Fruit fly (Drosophila melanogaster): ENCODE results near the gene cyst.
A peak's percentile ranks its signal among the peaks of the same experiment; 100 is the strongest.

cyst gene

DNA sequence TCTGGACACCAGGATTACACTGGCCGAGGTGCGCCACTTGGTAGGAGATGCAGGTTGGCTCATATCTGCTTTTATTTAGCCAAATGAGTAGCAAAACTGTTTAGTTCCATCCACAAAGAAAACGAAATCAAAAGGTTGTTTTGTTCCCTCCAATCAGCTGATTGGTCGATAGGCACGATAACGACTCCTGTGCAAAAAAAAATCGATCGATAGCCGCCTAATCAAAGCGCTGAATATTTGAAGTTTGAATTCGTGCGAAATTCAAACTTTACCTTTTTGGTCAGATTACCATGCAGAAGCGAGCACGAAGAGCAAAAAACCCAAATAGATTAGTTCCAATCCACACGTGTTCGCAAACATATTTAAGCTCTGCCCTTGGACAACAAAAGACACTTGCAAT, 24.0 kb downstream of the cyst start, which contains the start of the genes CG10195 and CG13084 (continued):
- TF ChIP-seq Dref (GFP tag; IDR thresholded peaks at IDR 0.05): peak; percentile 70
- TF ChIP-seq B-H2 (GFP tag; optimal IDR thresholded peaks at IDR 0.05): no peak
- peak; percentile 15 for TF ChIP-seq pzg (GFP tag; optimal IDR thresholded peaks at IDR 0.05)
- no peak for TF ChIP-seq pb (GFP tag; optimal IDR thresholded peaks at IDR 0.05)
- no peak for TF ChIP-seq CG7745 (tag; optimal IDR thresholded peaks at IDR 0.05)
- TF ChIP-seq salm (tag; optimal IDR thresholded peaks at IDR 0.05): no peak
- TF ChIP-seq CkIIα-i1 (GFP tag; IDR thresholded peaks at IDR 0.05): no peak
- TF ChIP-seq tin (GFP tag; optimal IDR thresholded peaks at IDR 0.05): no peak
- no peak for TF ChIP-seq HLH54F (GFP tag; optimal IDR thresholded peaks at IDR 0.05)
- no peak for TF ChIP-seq Nf-YA (GFP tag; IDR thresholded peaks at IDR 0.05)
- no peak for TF ChIP-seq CG15073 (GFP tag; optimal IDR thresholded peaks at IDR 0.05)
- no peak for TF ChIP-seq tio (GFP tag; optimal IDR thresholded peaks at IDR 0.05)
- no peak for TF ChIP-seq CG6175 (GFP tag; IDR thresholded peaks at IDR 0.05)
- peak; percentile 32; the same call in 1 of the 3 replicates for TF ChIP-seq Opbp (GFP tag; IDR thresholded peaks at IDR 0.05; ENCODE audit: partially characterized antibody)
- no peak for TF ChIP-seq org-1 (GFP tag; optimal IDR thresholded peaks at IDR 0.05)
- no peak for TF ChIP-seq CG2120 (GFP tag; optimal IDR thresholded peaks at IDR 0.05)
- no peak for TF ChIP-seq ssp (GFP tag; IDR thresholded peaks at IDR 0.05)
- no peak for TF ChIP-seq dan (GFP tag; IDR thresholded peaks at IDR 0.05)
- no peak for TF ChIP-seq CG7271 (tag; optimal IDR thresholded peaks at IDR 0.05)
- no peak for TF ChIP-seq MESR4 (GFP tag; optimal IDR thresholded peaks at IDR 0.05)
- no peak for TF ChIP-seq CG8089 (GFP tag; optimal IDR thresholded peaks at IDR 0.05)
- TF ChIP-seq Lim3 (GFP tag; IDR thresholded peaks at IDR 0.05): no peak
- TF ChIP-seq tup (GFP tag; optimal IDR thresholded peaks at IDR 0.05): no peak
- TF ChIP-seq pan (optimal IDR thresholded peaks at IDR 0.05): no peak
- TF ChIP-seq pan (GFP tag; optimal IDR thresholded peaks at IDR 0.05 in 1 of 2, IDR thresholded peaks at IDR 0.05 in 1 of 2): no peak
- TF ChIP-seq CG6272 (GFP tag; IDR thresholded peaks at IDR 0.05): no peak
- TF ChIP-seq CG17361 (GFP tag; IDR thresholded peaks at IDR 0.05): no peak
- TF ChIP-seq CG17802 (tag; optimal IDR thresholded peaks at IDR 0.05): no peak
- TF ChIP-seq nau (GFP tag; optimal IDR thresholded peaks at IDR 0.05): no peak
- no peak for TF ChIP-seq Sox102F (GFP tag; optimal IDR thresholded peaks at IDR 0.05)
- TF ChIP-seq CG17385 (GFP tag; optimal IDR thresholded peaks at IDR 0.05): no peak
- TF ChIP-seq Hr51 (GFP tag; optimal IDR thresholded peaks at IDR 0.05): no peak
- no peak for TF ChIP-seq lola (GFP tag; optimal IDR thresholded peaks at IDR 0.05)
- no peak for TF ChIP-seq CG10366 (GFP tag; IDR thresholded peaks at IDR 0.05)
- TF ChIP-seq emc (GFP tag; optimal IDR thresholded peaks at IDR 0.05): no peak
- TF ChIP-seq CG11560 (tag; IDR thresholded peaks at IDR 0.05): no peak
- no peak for TF ChIP-seq CG9215 (GFP tag; IDR thresholded peaks at IDR 0.05)
- no peak for TF ChIP-seq bcd (GFP tag; optimal IDR thresholded peaks at IDR 0.05)
- TF ChIP-seq Bdp1 (GFP tag; optimal IDR thresholded peaks at IDR 0.05): no peak
- no peak for TF ChIP-seq Mes4 (GFP tag; optimal IDR thresholded peaks at IDR 0.05)
- TF ChIP-seq CG8281 (tag; optimal IDR thresholded peaks at IDR 0.05): no peak
- no peak for TF ChIP-seq CG12769 (tag; optimal IDR thresholded peaks at IDR 0.05)
- no peak for TF ChIP-seq sens (GFP tag)
- no peak for TF ChIP-seq CG31388 (GFP tag; optimal IDR thresholded peaks at IDR 0.05)
- no peak for TF ChIP-seq H15 (GFP tag; IDR thresholded peaks at IDR 0.05)
- no peak for TF ChIP-seq mld (GFP tag; IDR thresholded peaks at IDR 0.05; ENCODE audit: partially characterized antibody)
- TF ChIP-seq CG4360 (GFP tag; IDR thresholded peaks at IDR 0.05): no peak
- no peak for TF ChIP-seq CG30431 (GFP tag; optimal IDR thresholded peaks at IDR 0.05)
- TF ChIP-seq sd (tag; optimal IDR thresholded peaks at IDR 0.05): no peak
- peak; percentile 44; the same call in 2 of the 3 replicates for TF ChIP-seq Doc3 (GFP tag; IDR thresholded peaks at IDR 0.05; ENCODE audit: partially characterized antibody)
- TF ChIP-seq kah (GFP tag; optimal IDR thresholded peaks at IDR 0.05): peak; percentile 3
- no peak for TF ChIP-seq HmgZ (tag; optimal IDR thresholded peaks at IDR 0.05)
